Fruit fly (Drosophila melanogaster): ENCODE measurements around the gene CG7341.

- TF ChIP-seq CG6175 (GFP tag; IDR thresholded peaks at IDR 0.05) = no peak
- no peak for TF ChIP-seq en (GFP tag; optimal IDR thresholded peaks at IDR 0.05)
- no peak for TF ChIP-seq CG17385 (GFP tag; optimal IDR thresholded peaks at IDR 0.05)
- TF ChIP-seq schlank (tag; optimal IDR thresholded peaks at IDR 0.05) = no peak
Measured at dm6 chr3L:18062959-18063510, 49.7 kb upstream of the CG7341 start.

Data from whole organism, embryonic.